Worm (Caenorhabditis elegans): ENCODE data around the gene bus-8A.

DNA sequence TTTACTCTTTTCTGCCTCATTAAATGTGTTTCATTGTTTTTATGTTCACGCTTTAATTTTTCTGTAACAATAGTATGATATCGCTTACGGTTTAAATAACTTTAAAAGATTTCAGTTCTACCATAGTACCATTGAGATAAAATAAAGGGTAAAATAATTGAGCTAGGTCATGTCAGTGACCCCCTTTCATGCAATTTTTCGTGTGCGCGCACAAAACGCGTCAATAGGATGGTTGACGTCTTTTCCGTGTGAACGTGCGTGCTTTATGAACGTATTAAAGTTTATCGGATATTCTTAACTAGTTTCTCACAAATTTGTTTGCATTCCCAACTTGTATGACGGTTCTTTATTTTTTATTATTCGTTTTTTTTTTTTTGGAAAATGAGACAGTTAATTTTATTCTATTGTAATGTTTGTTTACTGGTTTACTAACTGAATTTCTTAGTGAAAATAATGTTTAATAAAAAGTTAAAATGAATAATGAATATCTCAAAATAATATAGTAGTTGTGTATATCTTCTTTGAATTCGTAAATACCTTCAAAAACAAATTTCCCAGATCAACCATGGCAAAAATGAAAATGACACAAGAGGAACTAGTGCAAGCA is 6.7 kb upstream of the bus-8A start, which contains the start of gene C25F6.1:
- TF ChIP-seq ama-1 (optimal IDR thresholded peaks at IDR 0.05) (no peak), hnd-1 (tag; optimal IDR thresholded peaks at IDR 0.05) (no peak), ceh-13 (GFP tag; optimal IDR thresholded peaks at IDR 0.05) (no peak), flt-1 (GFP tag; IDR thresholded peaks at IDR 0.05) (no peak), hmg-4 (GFP tag; optimal IDR thresholded peaks at IDR 0.05) (no peak), pes-1 (GFP tag; IDR thresholded peaks at IDR 0.05) (no peak), F13C5.2 (tag; optimal IDR thresholded peaks at IDR 0.05) (no peak), aly-1 (tag; optimal IDR thresholded peaks at IDR 0.05) (no peak), ets-7 (tag; optimal IDR thresholded peaks at IDR 0.05) (no peak), B0310.2 (tag; optimal IDR thresholded peaks at IDR 0.05) (no peak), scrt-1 (GFP tag; IDR thresholded peaks at IDR 0.05) (no peak)

Data from whole organism, early embryonic.